Worm (Caenorhabditis elegans): ENCODE results near the gene ZC317.2.

DNA sequence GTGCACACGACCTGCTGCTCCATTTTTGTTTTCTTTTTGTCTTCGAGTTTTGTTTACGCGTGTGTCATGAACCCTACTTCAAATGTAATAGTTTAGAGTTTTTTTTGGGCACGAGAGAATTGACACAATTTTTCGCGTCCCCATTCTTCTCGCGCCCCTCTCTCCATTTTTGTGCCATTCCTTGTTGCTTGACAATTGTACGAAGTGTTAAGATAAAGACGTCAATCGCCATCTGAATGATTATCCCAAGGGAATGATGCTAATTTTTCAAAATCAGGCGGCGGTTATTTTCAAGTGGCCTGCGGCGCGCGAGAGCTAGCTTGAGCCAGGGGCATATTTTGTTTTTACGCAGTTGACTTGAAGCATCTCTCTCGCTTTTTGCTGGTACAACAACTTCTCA, 17.5 kb upstream of the ZC317.2 start:
- TF ChIP-seq pha-4 (tag; optimal IDR thresholded peaks at IDR 0.05) (no peak), lsy-2 (tag; optimal IDR thresholded peaks at IDR 0.05) (no peak), ztf-11 (tag; optimal IDR thresholded peaks at IDR 0.05) (no peak), cnd-1 (tag; optimal IDR thresholded peaks at IDR 0.05) (no peak), unc-62 (GFP tag; optimal IDR thresholded peaks at IDR 0.05) (no peak), unc-39 (tag; optimal IDR thresholded peaks at IDR 0.05) (no peak), nhr-76 (tag; optimal IDR thresholded peaks at IDR 0.05) (no peak), bed-3 (GFP tag; optimal IDR thresholded peaks at IDR 0.05) (no peak), nhr-28 (tag; optimal IDR thresholded peaks at IDR 0.05) (no peak), lin-32 (GFP tag; optimal IDR thresholded peaks at IDR 0.05) (no peak), elt-3 (tag; optimal IDR thresholded peaks at IDR 0.05) (no peak), zip-8 (tag; optimal IDR thresholded peaks at IDR 0.05) (no peak), ces-1 (GFP tag; optimal IDR thresholded peaks at IDR 0.05) (no peak)
